Fruit fly (Drosophila melanogaster) whole organism, embryonic: ENCODE results near the gene CG5850.

Experiments
- Atf3 ChIP-seq: fragments of 200-800 bp; sonication (Bioruptor generic); optimal IDR thresholded peaks from 3 replicates; lab custom pipeline; 2016; ENCODE audit warnings: missing biosample characterization, missing genetic modification characterization
- CG11696 ChIP-seq: fragments of 200-800 bp; sonication (Bioruptor generic); IDR thresholded peaks from 2 replicates; pipeline ENCODE4 v1.3.6; 2022; ENCODE audit warnings: missing biosample characterization, missing genetic modification characterization
- CG12391 ChIP-seq: fragments of 200-800 bp; sonication (Bioruptor generic); optimal IDR thresholded peaks from 3 replicates; lab custom pipeline; 2018; ENCODE audit warnings: missing biosample characterization, mild to moderate bottlenecking, missing genetic modification characterization, moderate library complexity
- CG13123 ChIP-seq: fragments of 200-800 bp; sonication (Bioruptor generic); optimal IDR thresholded peaks from 2 replicates; lab custom pipeline; 2016; ENCODE audit warnings: missing biosample characterization, missing genetic modification characterization
- CG14050 ChIP-seq: fragments of 200-800 bp; sonication (Bioruptor generic); IDR thresholded peaks from 3 replicates; pipeline ENCODE4 v1.3.6; 2022; ENCODE audit warnings: missing biosample characterization, missing genetic modification characterization
- CG1647 ChIP-seq: fragments of 200-800 bp; sonication (Bioruptor generic); optimal IDR thresholded peaks from 3 replicates; lab custom pipeline; 2016; ENCODE audit warnings: missing biosample characterization, missing genetic modification characterization
- CG16813 ChIP-seq: fragments of 200-800 bp; sonication (Bioruptor generic); IDR thresholded peaks from 3 replicates; pipeline ENCODE4 v1.3.6; 2022; ENCODE audit warnings: missing biosample characterization, missing genetic modification characterization; ENCODE audit not compliant: partially characterized antibody
- CG16815 ChIP-seq: fragments of 200-800 bp; sonication (Bioruptor generic); optimal IDR thresholded peaks from 3 replicates; lab custom pipeline; 2017; ENCODE audit warnings: missing biosample characterization, mild to moderate bottlenecking, missing genetic modification characterization
- CG17385 ChIP-seq: fragments of 200-800 bp; sonication (Bioruptor generic); optimal IDR thresholded peaks from 3 replicates; lab custom pipeline; 2018; ENCODE audit warnings: missing biosample characterization, mild to moderate bottlenecking, missing genetic modification characterization
- CG17829 ChIP-seq: fragments of 200-800 bp; optimal IDR thresholded peaks from 2 replicates; lab custom pipeline; 2019; ENCODE audit warnings: missing biosample characterization, mild to moderate bottlenecking, missing genetic modification characterization, moderate library complexity
- CG2116 ChIP-seq: fragments of 200-800 bp; sonication (Bioruptor generic); optimal IDR thresholded peaks from 3 replicates; lab custom pipeline; 2018; ENCODE audit warnings: missing biosample characterization, mild to moderate bottlenecking, missing genetic modification characterization
- CG4404 ChIP-seq: fragments of 200-800 bp; sonication (Bioruptor generic); IDR thresholded peaks from 2 replicates; pipeline ENCODE4 v1.3.6; 2022; ENCODE audit warnings: missing biosample characterization, missing genetic modification characterization
- CG9727 ChIP-seq: fragments of 200-800 bp; sonication (Bioruptor generic); optimal IDR thresholded peaks from 3 replicates; lab custom pipeline; 2017; ENCODE audit warnings: missing biosample characterization, mild to moderate bottlenecking, missing genetic modification characterization
- CG9797 ChIP-seq: fragments of 200-800 bp; sonication (Bioruptor generic); optimal IDR thresholded peaks from 3 replicates; lab custom pipeline; 2018; ENCODE audit warnings: missing biosample characterization, mild to moderate bottlenecking, missing genetic modification characterization
- Dip3 ChIP-seq: fragments of 200-800 bp; sonication (Bioruptor generic); optimal IDR thresholded peaks from 3 replicates; lab custom pipeline; 2016; ENCODE audit warnings: missing biosample characterization, missing genetic modification characterization
- E2f1 ChIP-seq: fragments of 200-800 bp; sonication (Bioruptor generic); IDR thresholded peaks from 2 replicates; pipeline ENCODE4 v1.3.6; 2022; ENCODE audit warnings: missing biosample characterization, missing genetic modification characterization
- E2f2 ChIP-seq: fragments of 200-800 bp; sonication (Bioruptor generic); IDR thresholded peaks from 2 replicates; pipeline ENCODE4 v1.3.6; 2022; ENCODE audit warnings: missing biosample characterization, missing genetic modification characterization
- Ets65A ChIP-seq: fragments of 200-800 bp; sonication (Bioruptor generic); peaks from one replicate; lab custom pipeline; 2016; ENCODE audit warnings: missing biosample characterization, missing genetic modification characterization
- HLH4C ChIP-seq: fragments of 200-800 bp; sonication (Bioruptor generic); IDR thresholded peaks from 3 replicates; pipeline ENCODE4 v1.3.6; 2022; ENCODE audit warnings: missing biosample characterization, missing genetic modification characterization; ENCODE audit not compliant: partially characterized antibody
- Med ChIP-seq: fragments of 200-800 bp; sonication (Bioruptor generic); peaks from one replicate; lab custom pipeline; 2016; ENCODE audit warnings: missing biosample characterization, missing genetic modification characterization, mild to moderate bottlenecking, inconsistent platforms, moderate library complexity
- Opbp ChIP-seq: fragments of 200-800 bp; sonication (Bioruptor generic); IDR thresholded peaks from 3 replicates; pipeline ENCODE4 v1.3.6; 2022; ENCODE audit warnings: missing biosample characterization, missing genetic modification characterization; ENCODE audit not compliant: partially characterized antibody
- Spps ChIP-seq: fragments of 200-800 bp; sonication (Bioruptor generic); optimal IDR thresholded peaks from 2 replicates; lab custom pipeline; 2018; ENCODE audit warnings: missing biosample characterization, mild to moderate bottlenecking, missing genetic modification characterization
- Usf ChIP-seq: fragments of 200-800 bp; sonication (Bioruptor generic); optimal IDR thresholded peaks from 2 replicates; lab custom pipeline; 2017; ENCODE audit warnings: missing genotype, missing biosample characterization, missing genetic modification characterization
- az2 ChIP-seq: fragments of 200-800 bp; sonication (Bioruptor generic); optimal IDR thresholded peaks from 3 replicates; lab custom pipeline; 2016; ENCODE audit warnings: missing biosample characterization, missing genetic modification characterization
- bbx ChIP-seq: fragments of 200-800 bp; sonication (Bioruptor generic); IDR thresholded peaks from 2 replicates; pipeline ENCODE4 v1.3.6; 2022; ENCODE audit warnings: missing biosample characterization, missing genetic modification characterization; ENCODE audit not compliant: partially characterized antibody
- bowl ChIP-seq: fragments of 200-800 bp; sonication (Bioruptor generic); IDR thresholded peaks from 2 replicates; pipeline ENCODE4 v1.3.6; 2022; ENCODE audit warnings: missing biosample characterization, missing genetic modification characterization
- caup ChIP-seq: fragments of 200-800 bp; sonication (Bioruptor generic); optimal IDR thresholded peaks from 3 replicates; lab custom pipeline; 2017; ENCODE audit warnings: missing biosample characterization, mild to moderate bottlenecking, missing genetic modification characterization, moderate library complexity; ENCODE audit not compliant: severe bottlenecking
- gcm2 ChIP-seq: fragments of 200-800 bp; sonication (Bioruptor generic); optimal IDR thresholded peaks from 2 replicates; lab custom pipeline; 2016; ENCODE audit warnings: missing biosample characterization, missing genetic modification characterization
- gsb ChIP-seq: fragments of 200-800 bp; sonication (Bioruptor generic); IDR thresholded peaks from 2 replicates; pipeline ENCODE4 v1.3.6; 2022; ENCODE audit warnings: missing biosample characterization, missing genetic modification characterization
- jigr1 ChIP-seq: fragments of 200-800 bp; sonication (Bioruptor generic); IDR thresholded peaks from 3 replicates; pipeline ENCODE4 v1.3.6; 2022; ENCODE audit warnings: missing biosample characterization, missing genetic modification characterization
- lov ChIP-seq, 2 experiments: fragments of 200-800 bp in 1 of 2; fragments of >200 bp in 1 of 2; sonication (Bioruptor generic) in 1 of 2; IDR thresholded peaks in 1 of 2; optimal IDR thresholded peaks in 1 of 2; 2 replicates in 1 of 2; 3 replicates in 1 of 2; pipeline versions ENCODE4 v1.3.6 to Lab custom; 2017 to 2022; ENCODE audit warnings: missing biosample characterization in 1 of 2, missing genetic modification characterization in 1 of 2
- mirr ChIP-seq: fragments of 200-800 bp; sonication (Bioruptor generic); optimal IDR thresholded peaks from 3 replicates; lab custom pipeline; 2018; ENCODE audit warnings: missing biosample characterization, mild to moderate bottlenecking, missing genetic modification characterization
- phol ChIP-seq: fragments of 200-800 bp; sonication (Bioruptor generic); optimal IDR thresholded peaks from 3 replicates; lab custom pipeline; 2018; ENCODE audit warnings: missing biosample characterization, mild to moderate bottlenecking, missing genetic modification characterization, moderate library complexity
- salm ChIP-seq: fragments of 200-800 bp; sonication (Bioruptor generic); optimal IDR thresholded peaks from 2 replicates; lab custom pipeline; 2018; ENCODE audit warnings: missing biosample characterization, mild to moderate bottlenecking, missing genetic modification characterization
- wek ChIP-seq: fragments of 200-800 bp; sonication (Bioruptor generic); optimal IDR thresholded peaks from 3 replicates; lab custom pipeline; 2018; ENCODE audit warnings: missing biosample characterization, mild to moderate bottlenecking, missing genetic modification characterization, moderate library complexity

CG5850 gene

DNA sequence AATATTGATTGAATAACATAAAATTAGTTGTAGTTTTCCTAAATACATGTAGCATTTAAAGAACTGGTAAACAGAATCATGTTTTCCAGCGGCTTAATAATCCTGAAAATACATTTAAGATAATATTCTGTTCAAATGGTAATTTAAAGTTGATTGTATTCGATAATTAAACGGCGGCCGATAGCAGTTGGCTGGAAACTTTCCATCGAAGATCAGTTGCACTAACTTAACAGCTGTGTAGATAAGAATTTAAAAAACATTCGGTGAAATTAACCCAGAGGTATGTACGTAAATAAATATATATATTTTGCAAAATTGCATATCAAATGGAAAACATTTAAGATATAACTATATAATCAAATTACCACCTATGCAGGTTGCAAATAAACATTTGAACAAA lies 43.8 kb downstream of the CG5850 start, which contains the start of gene CG4594 (continued):
- TF ChIP-seq gcm2 (GFP tag; lab: Kevin White, UChicago) (no peak), CG13123 (GFP tag; lab: Kevin White, UChicago) (no peak), E2f2 (GFP tag; lab: Robert Waterston, UW) (peak; percentile 80), CG11696 (GFP tag; lab: Robert Waterston, UW) (no peak), mirr (GFP tag; lab: Kevin White, UChicago) (no peak), CG12391 (tag; lab: Kevin White, UChicago) (no peak), CG16815 (no peak), Spps (tag; lab: Kevin White, UChicago) (no peak), HLH4C (peak; percentile 23; the same call in 1 of the 3 replicates), CG1647 (GFP tag; lab: Kevin White, UChicago) (no peak), az2 (GFP tag; lab: Kevin White, UChicago) (no peak), bowl (GFP tag; lab: Robert Waterston, UW) (no peak), phol (tag; lab: Kevin White, UChicago) (no peak), CG9727 (GFP tag; lab: Kevin White, UChicago) (no peak), CG17385 (GFP tag; lab: Kevin White, UChicago) (no peak), Atf3 (GFP tag; lab: Kevin White, UChicago) (no peak), CG2116 (GFP tag; lab: Kevin White, UChicago) (peak; percentile 3), CG16813 (GFP tag; lab: Robert Waterston, UW) (no peak), Dip3 (GFP tag; lab: Kevin White, UChicago) (no peak), CG4404 (GFP tag; lab: Robert Waterston, UW) (no peak), salm (tag; lab: Kevin White, UChicago) (no peak), caup (GFP tag; lab: Kevin White, UChicago) (no peak), Usf (GFP tag; lab: Kevin White, UChicago) (no peak), lov (optimal IDR thresholded peaks at IDR 0.05; lab: Kevin White, UChicago) (no peak), lov (GFP tag; IDR thresholded peaks at IDR 0.05; lab: Robert Waterston, UW) (no peak)

DNA sequence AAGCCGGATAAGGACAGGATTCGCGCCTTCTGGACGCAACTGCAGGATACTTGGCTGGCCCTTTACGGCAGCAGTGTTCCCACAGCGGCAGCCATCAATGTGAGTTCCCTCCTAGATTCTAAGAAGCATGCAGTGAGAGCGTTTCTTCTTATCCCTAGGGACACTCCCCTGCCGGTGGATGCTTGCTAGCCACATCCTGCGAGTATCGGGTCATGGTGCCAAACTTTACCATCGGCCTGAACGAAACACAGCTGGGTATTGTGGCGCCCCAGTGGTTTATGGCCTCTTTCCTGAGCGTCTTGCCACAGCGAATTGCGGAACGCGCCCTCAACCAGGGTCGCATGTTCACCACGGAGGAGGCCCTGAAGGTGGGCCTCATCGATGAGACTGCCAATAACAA lies 44.5 kb downstream of the CG5850 start:
- TF ChIP-seq Opbp (GFP tag; lab: Robert Waterston, UW) (peak; percentile 46; the same call in 1 of the 3 replicates), wek (GFP tag; lab: Kevin White, UChicago) (no peak), CG17829 (tag; lab: Kevin White, UChicago) (no peak), bbx (GFP tag; lab: Robert Waterston, UW) (0 out of 2 replicates have a peak, but pooled peaks have one; percentile 26), Med (GFP tag; lab: Kevin White, UChicago) (peak; percentile 56), E2f1 (GFP tag; lab: Robert Waterston, UW) (no peak), CG9797 (no peak), CG14050 (GFP tag; lab: Robert Waterston, UW) (no peak), Ets65A (GFP tag; lab: Kevin White, UChicago) (peak; percentile 67), gsb (GFP tag; lab: Robert Waterston, UW) (peak; percentile 26; the same call in 1 of the 2 replicates), jigr1 (0 out of 3 replicates have a peak, but pooled peaks have one; percentile 37)
- TF ChIP-seq, all 482 proteins: peak for 6
